Fruit fly (Drosophila melanogaster) whole organism, embryonic: ENCODE results near the gene CG10638.
A peak's percentile ranks its signal among the peaks of the same experiment; 100 is the strongest.

Experiments used
- Atf3 ChIP-seq: fragments of 200-800 bp; sonication (Bioruptor generic); optimal IDR thresholded peaks from 3 replicates; lab custom pipeline; 2016; ENCODE audit warnings: missing biosample characterization, missing genetic modification characterization
- CG10654 ChIP-seq: fragments of 200-800 bp; sonication (Bioruptor generic); optimal IDR thresholded peaks from 2 replicates; lab custom pipeline; 2016; ENCODE audit warnings: missing biosample characterization, missing genetic modification characterization
- CG11398 ChIP-seq: fragments of 200-800 bp; sonication (Bioruptor generic); optimal IDR thresholded peaks from 2 replicates; lab custom pipeline; 2016; ENCODE audit warnings: missing biosample characterization, missing genetic modification characterization
- CG11456 ChIP-seq: fragments of 200-800 bp; sonication (Bioruptor generic); IDR thresholded peaks from 3 replicates; pipeline ENCODE4 v1.3.6; 2022; ENCODE audit warnings: missing biosample characterization, missing genetic modification characterization
- CG12219 ChIP-seq: fragments of 200-800 bp; sonication (Bioruptor generic); optimal IDR thresholded peaks from 3 replicates; lab custom pipeline; 2018; ENCODE audit warnings: missing biosample characterization, mild to moderate bottlenecking, missing genetic modification characterization
- CG14860 ChIP-seq: fragments of 200-800 bp; sonication (Bioruptor generic); IDR thresholded peaks from 3 replicates; pipeline ENCODE4 v1.3.6; 2022; ENCODE audit warnings: missing biosample characterization, missing genetic modification characterization; ENCODE audit not compliant: partially characterized antibody
- CG6683 ChIP-seq: fragments of 200-800 bp; sonication (Bioruptor generic); optimal IDR thresholded peaks from 2 replicates; lab custom pipeline; 2017; ENCODE audit warnings: missing biosample characterization, mild to moderate bottlenecking, missing genetic modification characterization, missing genetic modification reagents
- CG7372 ChIP-seq: fragments of 200-800 bp; sonication (Bioruptor generic); IDR thresholded peaks from 2 replicates; pipeline ENCODE4 v1.3.6; 2022; ENCODE audit warnings: missing biosample characterization, missing genetic modification characterization
- CG8388 ChIP-seq: fragments of 200-800 bp; sonication (Bioruptor generic); optimal IDR thresholded peaks from 2 replicates; lab custom pipeline; 2019; ENCODE audit warnings: missing biosample characterization, mild to moderate bottlenecking, missing genetic modification characterization, moderate library complexity
- CG8478 ChIP-seq: fragments of >200 bp; optimal IDR thresholded peaks from 2 replicates; lab custom pipeline; 2018
- CG9727 ChIP-seq: fragments of 200-800 bp; sonication (Bioruptor generic); optimal IDR thresholded peaks from 3 replicates; lab custom pipeline; 2017; ENCODE audit warnings: missing biosample characterization, mild to moderate bottlenecking, missing genetic modification characterization
- Dfd ChIP-seq, 2 experiments: fragments of >200 bp; optimal IDR thresholded peaks; 2 replicates each; lab custom pipeline; 2017; ENCODE audit warnings: missing biosample characterization in 2 of 2, missing genetic modification characterization in 2 of 2
- Dip2 ChIP-seq: fragments of 200-800 bp; sonication (Bioruptor generic); IDR thresholded peaks from 2 replicates; pipeline ENCODE4 v1.3.6; 2022; ENCODE audit warnings: missing biosample characterization, missing genetic modification characterization
- Eip74EF ChIP-seq, 2 experiments: fragments of 200-800 bp in 1 of 2; fragments of >200 bp in 1 of 2; sonication (Bioruptor generic) in 1 of 2; optimal IDR thresholded peaks; 2 replicates each; lab custom pipeline; 2017 to 2019; ENCODE audit warnings: missing biosample characterization in 2 of 2, missing genetic modification characterization in 2 of 2, mild to moderate bottlenecking in 1 of 2, moderate library complexity in 1 of 2
- Ets97D ChIP-seq: fragments of 200-800 bp; sonication (Bioruptor generic); optimal IDR thresholded peaks from 3 replicates; lab custom pipeline; 2016; ENCODE audit warnings: missing biosample characterization, missing genetic modification characterization
- GATAe ChIP-seq: fragments of 200-800 bp; sonication (Bioruptor generic); conservative IDR thresholded peaks from 2 replicates; pipeline ENCODE4 v1.3.6; 2022; ENCODE audit warnings: missing biosample characterization, missing genetic modification characterization
- Hand ChIP-seq: fragments of 200-800 bp; sonication (Bioruptor generic); optimal IDR thresholded peaks from 2 replicates; lab custom pipeline; 2017; ENCODE audit warnings: mild to moderate bottlenecking, missing biosample characterization, missing genetic modification reagents, missing genetic modification characterization
- Hmr ChIP-seq: fragments of 200-800 bp; sonication (Bioruptor generic); optimal IDR thresholded peaks from 3 replicates; lab custom pipeline; 2017; ENCODE audit warnings: mild to moderate bottlenecking, missing biosample characterization, missing genetic modification reagents, missing genetic modification characterization
- Mad ChIP-seq: fragments of 200-800 bp; sonication (Bioruptor generic); optimal IDR thresholded peaks from 2 replicates; lab custom pipeline; 2016; ENCODE audit warnings: missing biosample characterization, missing genetic modification characterization
- Myb ChIP-seq: fragments of 200-800 bp; sonication (Bioruptor generic); optimal IDR thresholded peaks from 2 replicates; lab custom pipeline; 2016; ENCODE audit warnings: missing biosample characterization, missing genetic modification characterization
- Opbp ChIP-seq: fragments of 200-800 bp; sonication (Bioruptor generic); IDR thresholded peaks from 3 replicates; pipeline ENCODE4 v1.3.6; 2022; ENCODE audit warnings: missing biosample characterization, missing genetic modification characterization; ENCODE audit not compliant: partially characterized antibody
- Rfx ChIP-seq: fragments of 200-800 bp; sonication (Bioruptor generic); IDR thresholded peaks from 2 replicates; pipeline ENCODE4 v1.3.6; 2022; ENCODE audit warnings: missing biosample characterization, missing genetic modification characterization
- Sry-δ ChIP-seq: fragments of 200-800 bp; sonication (Bioruptor generic); optimal IDR thresholded peaks from 2 replicates; lab custom pipeline; 2016; ENCODE audit warnings: missing biosample characterization, missing genetic modification characterization
- Vsx1 ChIP-seq: fragments of 200-800 bp; sonication (Bioruptor generic); optimal IDR thresholded peaks from 2 replicates; lab custom pipeline; 2017; ENCODE audit warnings: missing biosample characterization, mild to moderate bottlenecking, missing genetic modification characterization, missing genetic modification reagents
- ab ChIP-seq: fragments of 200-800 bp; sonication (Bioruptor generic); optimal IDR thresholded peaks from 2 replicates; lab custom pipeline; 2016; ENCODE audit warnings: missing biosample characterization, missing genetic modification characterization
- aop ChIP-seq: fragments of 200-800 bp; sonication (Bioruptor generic); IDR thresholded peaks from 2 replicates; pipeline ENCODE4 v1.3.6; 2022; ENCODE audit warnings: missing biosample characterization, missing genetic modification characterization
- ash1 ChIP-seq: fragments of 200-800 bp; sonication (Bioruptor generic); optimal IDR thresholded peaks from 2 replicates; lab custom pipeline; 2018; ENCODE audit warnings: missing biosample characterization, mild to moderate bottlenecking, missing genetic modification characterization
- en ChIP-seq: fragments of 200-800 bp; sonication (Bioruptor generic); optimal IDR thresholded peaks from 2 replicates; lab custom pipeline; 2016; ENCODE audit warnings: missing biosample characterization, missing genetic modification characterization
- eve ChIP-seq, 2 experiments: fragments of >200 bp; optimal IDR thresholded peaks; 2 replicates each; lab custom pipeline; 2017; ENCODE audit warnings: missing biosample characterization in 2 of 2, missing genetic modification characterization in 2 of 2
- ftz-f1 ChIP-seq: fragments of 200-800 bp; sonication (Bioruptor generic); optimal IDR thresholded peaks from 2 replicates; lab custom pipeline; 2016; ENCODE audit warnings: missing biosample characterization, missing genetic modification characterization
- fu2 ChIP-seq: fragments of 200-800 bp; sonication (Bioruptor generic); optimal IDR thresholded peaks from 2 replicates; lab custom pipeline; 2016; ENCODE audit warnings: missing biosample characterization, missing genetic modification characterization
- gt ChIP-seq: fragments of 200-800 bp; sonication (Bioruptor generic); IDR thresholded peaks from 2 replicates; pipeline ENCODE4 v1.3.6; 2022; ENCODE audit warnings: missing biosample characterization, missing genetic modification characterization
- her ChIP-seq: fragments of 200-800 bp; sonication (Bioruptor generic); optimal IDR thresholded peaks from 2 replicates; lab custom pipeline; 2016; ENCODE audit warnings: missing biosample characterization, missing genetic modification characterization
- kay ChIP-seq: fragments of 200-800 bp; sonication (Bioruptor generic); optimal IDR thresholded peaks from 2 replicates; lab custom pipeline; 2016; ENCODE audit warnings: missing biosample characterization, missing genetic modification characterization
- kni ChIP-seq: fragments of 200-800 bp; sonication (Bioruptor generic); optimal IDR thresholded peaks from 3 replicates; lab custom pipeline; 2017; ENCODE audit warnings: mild to moderate bottlenecking, missing biosample characterization, missing genetic modification reagents, missing genetic modification characterization
- lilli ChIP-seq: fragments of 200-800 bp; sonication (Bioruptor generic); optimal IDR thresholded peaks from 3 replicates; lab custom pipeline; 2016; ENCODE audit warnings: missing biosample characterization, missing genetic modification characterization
- nau ChIP-seq: fragments of 200-800 bp; sonication (Bioruptor generic); optimal IDR thresholded peaks from 3 replicates; lab custom pipeline; 2017; ENCODE audit warnings: missing biosample characterization, mild to moderate bottlenecking, missing genetic modification characterization, missing genetic modification reagents
- peb ChIP-seq: fragments of 200-800 bp; sonication (Bioruptor generic); IDR thresholded peaks from 2 replicates; pipeline ENCODE4 v1.3.6; 2022; ENCODE audit warnings: missing biosample characterization, missing genetic modification characterization
- prd ChIP-seq, 3 experiments: fragments of >200 bp in 2 of 3; fragments of 200-800 bp in 1 of 3; sonication (Bioruptor generic) in 1 of 3; optimal IDR thresholded peaks in 2 of 3; IDR thresholded peaks in 1 of 3; 2 replicates in 2 of 3; 3 replicates in 1 of 3; pipeline versions ENCODE4 v1.3.6 to Lab custom; 2017 to 2022; ENCODE audit warnings: missing biosample characterization in 1 of 3, missing genetic modification characterization in 1 of 3
- pros ChIP-seq: fragments of 200-800 bp; sonication (Bioruptor generic); optimal IDR thresholded peaks from 3 replicates; lab custom pipeline; 2019; ENCODE audit warnings: missing biosample characterization, mild to moderate bottlenecking, missing genetic modification characterization, moderate library complexity
- seq ChIP-seq: fragments of 200-800 bp; sonication (Bioruptor generic); IDR thresholded peaks from 2 replicates; pipeline ENCODE4 v1.3.6; 2022; ENCODE audit warnings: missing biosample characterization, missing genetic modification characterization
- sisA ChIP-seq: fragments of 200-800 bp; sonication (Bioruptor generic); IDR thresholded peaks from 2 replicates; pipeline ENCODE4 v1.3.6; 2022; ENCODE audit warnings: missing biosample characterization, missing genetic modification characterization
- slp2 ChIP-seq: fragments of 200-800 bp; sonication (Bioruptor generic); optimal IDR thresholded peaks from 2 replicates; lab custom pipeline; 2016; ENCODE audit warnings: missing biosample characterization, missing genetic modification characterization
- sqz ChIP-seq: fragments of 200-800 bp; sonication (Bioruptor generic); optimal IDR thresholded peaks from 3 replicates; lab custom pipeline; 2018; ENCODE audit warnings: missing biosample characterization, mild to moderate bottlenecking, missing genetic modification characterization
- sr ChIP-seq: fragments of 200-800 bp; sonication (Bioruptor generic); IDR thresholded peaks from 3 replicates; pipeline ENCODE4 v1.3.6; 2022; ENCODE audit warnings: missing biosample characterization, missing genetic modification characterization
- usp ChIP-seq: fragments of >200 bp; optimal IDR thresholded peaks from 2 replicates; lab custom pipeline; 2017; ENCODE audit warnings: missing biosample characterization, missing genetic modification characterization
- vvl ChIP-seq: fragments of 200-800 bp; sonication (Bioruptor generic); IDR thresholded peaks from 2 replicates; pipeline ENCODE4 v1.3.6; 2022; ENCODE audit warnings: missing biosample characterization, missing genetic modification characterization
- zf30C ChIP-seq: fragments of 200-800 bp; sonication (Bioruptor generic); optimal IDR thresholded peaks from 3 replicates; lab custom pipeline; 2018; ENCODE audit warnings: missing biosample characterization, mild to moderate bottlenecking, missing genetic modification characterization
- zfh1 ChIP-seq: fragments of 200-800 bp; sonication (Bioruptor generic); IDR thresholded peaks from 3 replicates; pipeline ENCODE4 v1.3.6; 2022; ENCODE audit warnings: missing biosample characterization, missing genetic modification characterization

The CG10638 gene

dm6 chr3L:12495312-12495725 is 5.8 kb downstream of the CG10638 start (continued):
- TF ChIP-seq Hmr (GFP tag; lab: Kevin White, UChicago) (no peak), ab (GFP tag; lab: Kevin White, UChicago) (no peak), Myb (GFP tag; lab: Kevin White, UChicago) (no peak), Dip2 (GFP tag; lab: Robert Waterston, UW) (no peak), CG6683 (GFP tag; lab: Kevin White, UChicago) (no peak), Mad (GFP tag; lab: Kevin White, UChicago) (no peak), nau (GFP tag; lab: Kevin White, UChicago) (peak; percentile 31), eve (GFP tag; optimal IDR thresholded peaks at IDR 0.05; lab: Kevin White, UChicago) (no peak), CG12219 (GFP tag; lab: Kevin White, UChicago) (peak; percentile 47), CG9727 (GFP tag; lab: Kevin White, UChicago) (peak; percentile 47), Opbp (no peak), ash1 (no peak), CG8388 (GFP tag; lab: Kevin White, UChicago) (peak; percentile 48), Vsx1 (GFP tag; lab: Kevin White, UChicago) (peak; percentile 8), kay (GFP tag; lab: Kevin White, UChicago) (no peak), en (GFP tag; lab: Kevin White, UChicago) (no peak), her (GFP tag; lab: Kevin White, UChicago) (no peak), slp2 (GFP tag; lab: Kevin White, UChicago) (peak; percentile 1), prd (optimal IDR thresholded peaks at IDR 0.05; lab: Kevin White, UChicago) (no peak), prd (GFP tag; IDR thresholded peaks at IDR 0.05; lab: Robert Waterston, UW) (peak; percentile 37; the same call in 1 of the 3 replicates), seq (no peak), zfh1 (no peak), Sry-δ (GFP tag; lab: Kevin White, UChicago) (no peak), Atf3 (GFP tag; lab: Kevin White, UChicago) (no peak), Ets97D (GFP tag; lab: Kevin White, UChicago) (no peak), CG14860 (GFP tag; lab: Robert Waterston, UW) (no peak), CG11456 (GFP tag; lab: Robert Waterston, UW) (no peak), kni (GFP tag; lab: Kevin White, UChicago) (no peak), usp (GFP tag; lab: Kevin White, UChicago) (no peak), aop (GFP tag; lab: Robert Waterston, UW) (no peak), CG11398 (GFP tag; lab: Kevin White, UChicago) (no peak)

dm6 chr3L:12494273-12494672 is 6.8 kb downstream of the CG10638 start:
- TF ChIP-seq ftz-f1 (GFP tag; lab: Kevin White, UChicago) (peak; percentile 32), CG10654 (GFP tag; lab: Kevin White, UChicago) (no peak), Eip74EF (GFP tag; optimal IDR thresholded peaks at IDR 0.05; lab: Kevin White, UChicago) (peak in 1 of 2 experiments; percentile 85), sqz (GFP tag; lab: Kevin White, UChicago) (peak; percentile 28), sr (GFP tag; lab: Robert Waterston, UW) (peak; percentile 58; the same call in 1 of the 3 replicates), vvl (peak; percentile 27; the same call in 1 of the 2 replicates)

- TF ChIP-seq CG8478 (lab: Kevin White, UChicago) (no peak), Rfx (peak; percentile 86), pros (GFP tag; lab: Kevin White, UChicago) (no peak), CG7372 (GFP tag; lab: Robert Waterston, UW) (peak; percentile 64), Hand (peak; percentile 70), GATAe (GFP tag; lab: Robert Waterston, UW) (peak; percentile 33; the same call in 1 of the 2 replicates), peb (peak; percentile 75), Dfd (GFP tag; optimal IDR thresholded peaks at IDR 0.05; lab: Kevin White, UChicago) (no peak), gt (GFP tag; lab: Robert Waterston, UW) (no peak), sisA (GFP tag; lab: Robert Waterston, UW) (peak; percentile 87), fu2 (GFP tag; lab: Kevin White, UChicago) (peak; percentile 50), lilli (GFP tag; lab: Kevin White, UChicago) (peak; percentile 88), CG11398 (GFP tag; lab: Kevin White, UChicago) (peak; percentile 40), zf30C (no peak)
Observed at dm6 chr3L:12490418-12491035, 10.6 kb downstream of the CG10638 start, which contains the start of gene CG10660. CG10660 (minus strand) TSS chr3L:12490676.
